Fruit fly (Drosophila melanogaster): ENCODE results near the gene vari.

dm6 chr2L:20776940-20777502, 19.8 kb downstream of the vari start:
- TF ChIP-seq CG8478 (optimal IDR thresholded peaks at IDR 0.05), result no peak
- TF ChIP-seq CTCF (optimal IDR thresholded peaks at IDR 0.05), result no peak

Measured in S2 (cell line).